Fruit fly (Drosophila melanogaster): ENCODE results near the gene tgo.

tgo gene

dm6 chr3R:9033619-9034401, 14.0 kb upstream of the tgo start (continued):
- peak; percentile 59 for TF ChIP-seq CG8359 (GFP tag; optimal IDR thresholded peaks at IDR 0.05; ENCODE audit: borderline replicate concordance)
- peak; percentile 65 for TF ChIP-seq CG7745 (tag; optimal IDR thresholded peaks at IDR 0.05)
- TF ChIP-seq schlank (tag; optimal IDR thresholded peaks at IDR 0.05) = peak; percentile 15
- no peak for TF ChIP-seq pita (GFP tag; optimal IDR thresholded peaks at IDR 0.05)
- TF ChIP-seq CG17568 (GFP tag; optimal IDR thresholded peaks at IDR 0.05) = peak; percentile 51
- TF ChIP-seq CG14667 (GFP tag; IDR thresholded peaks at IDR 0.05) = no peak
- peak; percentile 43; the same call in 1 of the 2 replicates for TF ChIP-seq HLH3B (GFP tag; IDR thresholded peaks at IDR 0.05)
- no peak for TF ChIP-seq CG9797 (GFP tag; optimal IDR thresholded peaks at IDR 0.05)
- TF ChIP-seq dan (GFP tag; IDR thresholded peaks at IDR 0.05) = no peak
- peak; percentile 22 for TF ChIP-seq Hey (tag; optimal IDR thresholded peaks at IDR 0.05)
- peak; percentile 90 for TF ChIP-seq CG31441 (GFP tag; IDR thresholded peaks at IDR 0.05)
- TF ChIP-seq CG14710 (tag; optimal IDR thresholded peaks at IDR 0.05) = peak; percentile 87
- peak; percentile 20 for TF ChIP-seq Elba2 (GFP tag; optimal IDR thresholded peaks at IDR 0.05)
- 0 out of 2 replicates have a peak, but pooled peaks have one; percentile 14 for TF ChIP-seq ttk (GFP tag; IDR thresholded peaks at IDR 0.05)
- peak; percentile 74 for TF ChIP-seq Fer2 (tag; optimal IDR thresholded peaks at IDR 0.05)
- peak; percentile 45 for TF ChIP-seq CG9609 (GFP tag; optimal IDR thresholded peaks at IDR 0.05)
- peak; percentile 70; the same call in 1 of the 2 replicates for TF ChIP-seq CG32767 (GFP tag; IDR thresholded peaks at IDR 0.05)
- TF ChIP-seq Bdp1 (GFP tag; optimal IDR thresholded peaks at IDR 0.05) = peak; percentile 14
- no peak for TF ChIP-seq knrl (GFP tag; IDR thresholded peaks at IDR 0.05; ENCODE audit: partially characterized antibody)
- TF ChIP-seq CG5245 (GFP tag; optimal IDR thresholded peaks at IDR 0.05) = peak; percentile 38
- no peak for TF ChIP-seq ssp (GFP tag; IDR thresholded peaks at IDR 0.05)
- TF ChIP-seq CG3726 (GFP tag; IDR thresholded peaks at IDR 0.05) = no peak
- peak; percentile 90 for TF ChIP-seq CG2199 (GFP tag; IDR thresholded peaks at IDR 0.05)
- TF ChIP-seq mirr (GFP tag; optimal IDR thresholded peaks at IDR 0.05) = peak; percentile 7
- TF ChIP-seq CG33213 (GFP tag; optimal IDR thresholded peaks at IDR 0.05) = peak; percentile 13
- TF ChIP-seq BEAF-32 (GFP tag; optimal IDR thresholded peaks at IDR 0.05) = peak; percentile 6
- peak; percentile 71 for TF ChIP-seq Ptx1 (GFP tag; IDR thresholded peaks at IDR 0.05)
- TF ChIP-seq CG42726 (GFP tag; IDR thresholded peaks at IDR 0.05; ENCODE audit: partially characterized antibody) = peak; percentile 75; the same call in 1 of the 2 replicates
- TF ChIP-seq eve (GFP tag; optimal IDR thresholded peaks at IDR 0.05) = peak in 1 of 2 experiments; percentile 93
- TF ChIP-seq CG12299 (tag; optimal IDR thresholded peaks at IDR 0.05) = peak; percentile 80
- peak; percentile 37; the same call in 1 of the 2 replicates for TF ChIP-seq vvl (GFP tag; IDR thresholded peaks at IDR 0.05)
- TF ChIP-seq Atf6 (GFP tag; IDR thresholded peaks at IDR 0.05) = peak; percentile 69
- TF ChIP-seq esg (GFP tag; conservative IDR thresholded peaks at IDR 0.05) = peak; percentile 67
- TF ChIP-seq Drgx (GFP tag; IDR thresholded peaks at IDR 0.05) = peak; percentile 76
- TF ChIP-seq gce (GFP tag; IDR thresholded peaks at IDR 0.05) = 0 out of 3 replicates have a peak, but pooled peaks have one; percentile 55
- TF ChIP-seq CG16863 (GFP tag; optimal IDR thresholded peaks at IDR 0.05) = peak; percentile 25
- TF ChIP-seq C15 (GFP tag; IDR thresholded peaks at IDR 0.05) = 0 out of 3 replicates have a peak, but pooled peaks have one; percentile 44
- TF ChIP-seq CG34422 (GFP tag; IDR thresholded peaks at IDR 0.05) = peak; percentile 72; the same call in 2 of the 3 replicates
- TF ChIP-seq Awh (GFP tag; IDR thresholded peaks at IDR 0.05) = no peak
- no peak for TF ChIP-seq fru (optimal IDR thresholded peaks at IDR 0.05)
- no peak for TF ChIP-seq bigmax (GFP tag; optimal IDR thresholded peaks at IDR 0.05)
- TF ChIP-seq NFAT (GFP tag; IDR thresholded peaks at IDR 0.05) = peak; percentile 21; the same call in 1 of the 2 replicates
- peak; percentile 42; the same call in 1 of the 2 replicates for TF ChIP-seq peb (GFP tag; IDR thresholded peaks at IDR 0.05)
- peak; percentile 85 for TF ChIP-seq dmrt11E (tag; optimal IDR thresholded peaks at IDR 0.05)
- no peak for TF ChIP-seq prd (optimal IDR thresholded peaks at IDR 0.05)
- TF ChIP-seq prd (GFP tag; IDR thresholded peaks at IDR 0.05) = no peak; the same call in 1 of the 3 replicates
- TF ChIP-seq Ets65A (GFP tag) = no peak
- TF ChIP-seq Asciz (GFP tag; optimal IDR thresholded peaks at IDR 0.05) = peak; percentile 77
- TF ChIP-seq CG4617 (GFP tag; optimal IDR thresholded peaks at IDR 0.05; ENCODE audit: borderline replicate concordance) = no peak
- peak; percentile 31; the same call in 1 of the 2 replicates for TF ChIP-seq stc (GFP tag; IDR thresholded peaks at IDR 0.05)

All from whole organism, embryonic.